Worm (Caenorhabditis elegans): Measurements from ENCODE around the gene T08A11.1.

DNA sequence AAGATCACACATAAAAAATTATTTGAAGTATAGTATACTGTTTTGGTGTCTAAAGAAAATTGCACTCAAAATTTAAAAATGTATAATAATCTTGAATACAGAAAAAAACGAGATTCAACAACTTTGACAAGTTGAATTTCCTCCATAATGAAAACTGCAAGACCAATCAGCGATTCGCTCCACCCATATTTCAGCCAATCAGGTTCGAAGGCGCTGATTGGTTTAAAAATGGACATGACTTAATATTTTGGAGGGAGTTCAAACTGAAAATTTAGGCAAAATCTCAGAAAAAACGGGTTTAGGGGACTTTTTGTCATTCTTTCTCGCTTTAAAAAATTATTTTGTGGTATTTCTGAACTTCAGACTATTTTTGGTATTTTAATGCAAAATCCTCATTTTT lies 12.8 kb upstream of the T08A11.1 start:
- no peak for TF ChIP-seq W03F9.2 (tag; optimal IDR thresholded peaks at IDR 0.05)
- no peak for TF ChIP-seq him-1 (tag; optimal IDR thresholded peaks at IDR 0.05)
- TF ChIP-seq dao-5 (tag; optimal IDR thresholded peaks at IDR 0.05) = no peak

All from whole organism, L4/young adult.